Worm (Caenorhabditis elegans): ENCODE data around the gene nas-31.

Gene nas-31

ce11 chrV:10947930-10948329 lies 26.3 kb upstream of the nas-31 start, which contains the start of gene F17C11.2:
F17C11.2 (plus strand) TSS chrV:10948230.
- TF ChIP-seq hnd-1 (tag; optimal IDR thresholded peaks at IDR 0.05) (no peak), tra-4 (tag; optimal IDR thresholded peaks at IDR 0.05) (no peak), hmg-4 (GFP tag; optimal IDR thresholded peaks at IDR 0.05) (no peak), hmbx-1 (tag; optimal IDR thresholded peaks at IDR 0.05) (no peak), ama-1 (optimal IDR thresholded peaks at IDR 0.05) (no peak), flt-1 (GFP tag; IDR thresholded peaks at IDR 0.05) (no peak)

- TF ChIP-seq hmbx-1 (tag; optimal IDR thresholded peaks at IDR 0.05) (no peak), scrt-1 (GFP tag; IDR thresholded peaks at IDR 0.05) (no peak), ama-1 (optimal IDR thresholded peaks at IDR 0.05) (no peak), pes-1 (GFP tag; IDR thresholded peaks at IDR 0.05) (no peak), hnd-1 (tag; optimal IDR thresholded peaks at IDR 0.05) (no peak), ets-7 (tag; optimal IDR thresholded peaks at IDR 0.05) (no peak), tra-4 (tag; optimal IDR thresholded peaks at IDR 0.05) (no peak)
Observed at ce11 chrV:10947210-10947609, 25.6 kb upstream of the nas-31 start.

ce11 chrV:10944903-10945302 lies 23.3 kb upstream of the nas-31 start:
- no peak for TF ChIP-seq ceh-13 (GFP tag; optimal IDR thresholded peaks at IDR 0.05)
- TF ChIP-seq ama-1 (optimal IDR thresholded peaks at IDR 0.05), result no peak
- no peak for TF ChIP-seq flt-1 (GFP tag; IDR thresholded peaks at IDR 0.05)
- no peak for TF ChIP-seq tra-4 (tag; optimal IDR thresholded peaks at IDR 0.05)
- TF ChIP-seq F13C5.2 (tag; optimal IDR thresholded peaks at IDR 0.05), result no peak
- TF ChIP-seq pes-1 (GFP tag; IDR thresholded peaks at IDR 0.05), result no peak
- TF ChIP-seq hmg-4 (GFP tag; optimal IDR thresholded peaks at IDR 0.05), result no peak
- no peak for TF ChIP-seq tbx-37 (GFP tag; conservative IDR thresholded peaks at IDR 0.05)
- TF ChIP-seq ets-7 (tag; optimal IDR thresholded peaks at IDR 0.05), result no peak
- no peak for TF ChIP-seq ceh-36 (tag; optimal IDR thresholded peaks at IDR 0.05)
- TF ChIP-seq sea-1 (GFP tag; conservative IDR thresholded peaks at IDR 0.05), result no peak
- no peak for TF ChIP-seq B0310.2 (tag; optimal IDR thresholded peaks at IDR 0.05)
- no peak for TF ChIP-seq scrt-1 (GFP tag; IDR thresholded peaks at IDR 0.05)
- no peak for TF ChIP-seq hnd-1 (tag; optimal IDR thresholded peaks at IDR 0.05)
- TF ChIP-seq hmbx-1 (tag; optimal IDR thresholded peaks at IDR 0.05), result no peak
- no peak for TF ChIP-seq tbx-11 (GFP tag; IDR thresholded peaks at IDR 0.05)
- TF ChIP-seq aly-1 (tag; optimal IDR thresholded peaks at IDR 0.05), result no peak

- TF ChIP-seq ceh-36 (tag; optimal IDR thresholded peaks at IDR 0.05) (no peak), aly-1 (tag; optimal IDR thresholded peaks at IDR 0.05) (no peak)
Observed at ce11 chrV:10942161-10942560, 20.5 kb upstream of the nas-31 start, which contains the start of gene zip-9. zip-9 (plus strand) TSS chrV:10942461.

- TF ChIP-seq ets-7 (tag; optimal IDR thresholded peaks at IDR 0.05) (no peak), ama-1 (optimal IDR thresholded peaks at IDR 0.05) (no peak)
Observed at ce11 chrV:10941150-10941549, 19.5 kb upstream of the nas-31 start, which contains the start of gene F17C11.26. F17C11.26 (plus strand) TSS chrV:10941450.

- TF ChIP-seq tbx-37 (GFP tag; conservative IDR thresholded peaks at IDR 0.05) (no peak), ets-7 (tag; optimal IDR thresholded peaks at IDR 0.05) (no peak), sea-1 (GFP tag; conservative IDR thresholded peaks at IDR 0.05) (no peak), hmg-4 (GFP tag; optimal IDR thresholded peaks at IDR 0.05) (no peak), tbx-11 (GFP tag; IDR thresholded peaks at IDR 0.05) (no peak), B0310.2 (tag; optimal IDR thresholded peaks at IDR 0.05) (no peak), F13C5.2 (tag; optimal IDR thresholded peaks at IDR 0.05) (no peak), scrt-1 (GFP tag; IDR thresholded peaks at IDR 0.05) (no peak), flt-1 (GFP tag; IDR thresholded peaks at IDR 0.05) (no peak), pes-1 (GFP tag; IDR thresholded peaks at IDR 0.05) (no peak), ceh-36 (tag; optimal IDR thresholded peaks at IDR 0.05) (no peak), hmbx-1 (tag; optimal IDR thresholded peaks at IDR 0.05) (no peak), ama-1 (optimal IDR thresholded peaks at IDR 0.05) (no peak), hnd-1 (tag; optimal IDR thresholded peaks at IDR 0.05) (no peak), tra-4 (tag; optimal IDR thresholded peaks at IDR 0.05) (no peak), ceh-13 (GFP tag; optimal IDR thresholded peaks at IDR 0.05) (no peak), aly-1 (tag; optimal IDR thresholded peaks at IDR 0.05) (no peak)
Observed at ce11 chrV:10940571-10940991, 18.9 kb upstream of the nas-31 start.

- TF ChIP-seq F13C5.2 (tag; optimal IDR thresholded peaks at IDR 0.05) (no peak), B0310.2 (tag; optimal IDR thresholded peaks at IDR 0.05) (no peak), ceh-36 (tag; optimal IDR thresholded peaks at IDR 0.05) (no peak), pes-1 (GFP tag; IDR thresholded peaks at IDR 0.05) (no peak), aly-1 (tag; optimal IDR thresholded peaks at IDR 0.05) (no peak), ceh-13 (GFP tag; optimal IDR thresholded peaks at IDR 0.05) (no peak), scrt-1 (GFP tag; IDR thresholded peaks at IDR 0.05) (no peak), hnd-1 (tag; optimal IDR thresholded peaks at IDR 0.05) (no peak), hmg-4 (GFP tag; optimal IDR thresholded peaks at IDR 0.05) (no peak), ets-7 (tag; optimal IDR thresholded peaks at IDR 0.05) (no peak), tbx-37 (GFP tag; conservative IDR thresholded peaks at IDR 0.05) (no peak), tra-4 (tag; optimal IDR thresholded peaks at IDR 0.05) (no peak), tbx-11 (GFP tag; IDR thresholded peaks at IDR 0.05) (no peak), hmbx-1 (tag; optimal IDR thresholded peaks at IDR 0.05) (no peak), flt-1 (GFP tag; IDR thresholded peaks at IDR 0.05) (no peak), sea-1 (GFP tag; conservative IDR thresholded peaks at IDR 0.05) (no peak), ama-1 (optimal IDR thresholded peaks at IDR 0.05) (no peak)
Observed at ce11 chrV:10939990-10940570, 18.4 kb upstream of the nas-31 start.

ce11 chrV:10938739-10939138 lies 17.1 kb upstream of the nas-31 start, which contains the start of gene F17C11.11:
F17C11.11 (minus strand) TSS chrV:10938817.
- TF ChIP-seq pes-1 (GFP tag; IDR thresholded peaks at IDR 0.05), result no peak
- no peak for TF ChIP-seq hmbx-1 (tag; optimal IDR thresholded peaks at IDR 0.05)
- no peak for TF ChIP-seq B0310.2 (tag; optimal IDR thresholded peaks at IDR 0.05)
- no peak for TF ChIP-seq tbx-37 (GFP tag; conservative IDR thresholded peaks at IDR 0.05)
- TF ChIP-seq flt-1 (GFP tag; IDR thresholded peaks at IDR 0.05), result no peak
- no peak for TF ChIP-seq tbx-11 (GFP tag; IDR thresholded peaks at IDR 0.05)
- no peak for TF ChIP-seq scrt-1 (GFP tag; IDR thresholded peaks at IDR 0.05)
- TF ChIP-seq ceh-13 (GFP tag; optimal IDR thresholded peaks at IDR 0.05), result no peak
- TF ChIP-seq hmg-4 (GFP tag; optimal IDR thresholded peaks at IDR 0.05), result no peak
- no peak for TF ChIP-seq aly-1 (tag; optimal IDR thresholded peaks at IDR 0.05)
- no peak for TF ChIP-seq sea-1 (GFP tag; conservative IDR thresholded peaks at IDR 0.05)
- no peak for TF ChIP-seq ceh-36 (tag; optimal IDR thresholded peaks at IDR 0.05)
- no peak for TF ChIP-seq ama-1 (optimal IDR thresholded peaks at IDR 0.05)
- TF ChIP-seq F13C5.2 (tag; optimal IDR thresholded peaks at IDR 0.05), result no peak
